Worm (Caenorhabditis elegans) whole organism, L4 larva: Measurements from ENCODE around the gene mct-6.

Experiments used
- egl-27 ChIP-seq: sonication (generic microtip); optimal IDR thresholded peaks from 3 replicates; lab custom pipeline; 2017; ENCODE audit warnings: missing biosample characterization, missing genetic modification reagents, missing genetic modification characterization
- lin-1 ChIP-seq: fragments of 200-800 bp; sonication (Bioruptor generic); IDR thresholded peaks from 2 replicates; pipeline ENCODE4 v1.3.6; 2022; ENCODE audit warnings: missing genetic modification reagents, missing genetic modification characterization, missing compliant biosample characterization
- lin-13 ChIP-seq: fragments of 150-350 bp; optimal IDR thresholded peaks from 2 replicates; lab custom pipeline; 2014; ENCODE audit warnings: missing biosample characterization, missing genetic modification reagents, missing genetic modification characterization
- lin-39 ChIP-seq: fragments of 150-350 bp; optimal IDR thresholded peaks from 2 replicates; lab custom pipeline; 2014; ENCODE audit warnings: missing biosample characterization, missing genetic modification reagents, missing genetic modification characterization
- nhr-237 ChIP-seq: sonication (generic microtip); optimal IDR thresholded peaks from 2 replicates; lab custom pipeline; 2017; ENCODE audit warnings: missing biosample characterization, missing genetic modification characterization
- nhr-76 ChIP-seq: fragments of 150-350 bp; optimal IDR thresholded peaks from 2 replicates; lab custom pipeline; 2014; ENCODE audit warnings: missing biosample characterization, missing genetic modification characterization
- tra-1 ChIP-seq: fragments of 200-800 bp; sonication (Bioruptor generic); IDR thresholded peaks from 2 replicates; pipeline ENCODE4 v1.3.6; 2022; ENCODE audit warnings: missing genetic modification reagents, missing genetic modification characterization, missing compliant biosample characterization
- unc-62 ChIP-seq, 3 experiments: fragments of 150-350 bp in 1 of 3; sonication (generic microtip); optimal IDR thresholded peaks in 2 of 3; peaks in 1 of 3; 1 replicate in 1 of 3; 2 replicates in 2 of 3; lab custom pipeline; 2014 to 2017; ENCODE audit warnings: missing biosample characterization in 3 of 3, missing genetic modification characterization in 3 of 3, missing genetic modification reagents in 3 of 3, missing genotype in 1 of 3

DNA sequence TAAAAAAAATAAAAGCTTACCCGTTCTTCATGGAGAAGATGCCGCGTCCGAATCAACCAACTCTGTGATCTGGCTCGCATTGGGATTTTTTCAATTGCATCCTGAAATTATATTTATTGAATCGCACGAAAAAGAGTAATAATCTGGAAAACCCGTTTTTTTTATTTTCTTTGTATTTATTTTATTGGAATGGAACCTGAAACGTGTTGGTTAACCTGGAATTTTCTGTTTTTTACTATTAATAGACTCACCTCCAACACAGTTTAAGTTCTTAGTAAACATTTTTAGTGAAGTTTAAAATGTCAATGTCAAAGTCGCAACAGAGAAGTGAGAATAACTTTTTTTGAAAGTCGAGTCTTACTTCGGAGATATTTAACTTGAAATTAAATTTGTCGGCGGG lies 48.0 kb upstream of the mct-6 start:
- TF ChIP-seq lin-13 (GFP tag; lab: Kevin White, UChicago) (no peak), tra-1 (GFP tag; lab: Robert Waterston, UW) (no peak), nhr-76 (tag; lab: Kevin White, UChicago) (no peak), lin-39 (no peak), egl-27 (tag; lab: Kevin White, UChicago) (no peak), unc-62 (GFP tag; optimal IDR thresholded peaks at IDR 0.05 in 1 of 2; lab: Kevin White, UChicago) (no peak), unc-62 (tag; optimal IDR thresholded peaks at IDR 0.05; lab: Kevin White, UChicago) (no peak), nhr-237 (tag; lab: Kevin White, UChicago) (no peak), lin-1 (no peak)
